Worm (Caenorhabditis elegans) whole organism, early embryonic: ENCODE measurements around the gene sdz-20.

Experiments used
- B0310.2 ChIP-seq: sonication (generic microtip); optimal IDR thresholded peaks from 2 replicates; lab custom pipeline; 2016; ENCODE audit warnings: mild to moderate bottlenecking, missing genetic modification characterization, missing compliant biosample characterization
- F13C5.2 ChIP-seq: sonication (generic microtip); optimal IDR thresholded peaks from 2 replicates; lab custom pipeline; 2017; ENCODE audit warnings: mild to moderate bottlenecking, missing genetic modification characterization, inconsistent platforms, missing compliant biosample characterization
- aly-1 ChIP-seq: sonication (generic microtip); optimal IDR thresholded peaks from 2 replicates; lab custom pipeline; 2016; ENCODE audit warnings: missing genetic modification characterization, missing compliant biosample characterization
- ama-1 ChIP-seq: fragments of 150-350 bp; optimal IDR thresholded peaks from 2 replicates; lab custom pipeline; 2014
- ceh-13 ChIP-seq: fragments of 200-800 bp; sonication (Bioruptor generic); optimal IDR thresholded peaks from 2 replicates; lab custom pipeline; 2018; ENCODE audit warnings: mild to moderate bottlenecking, missing genetic modification characterization, missing compliant biosample characterization
- ceh-36 ChIP-seq: sonication (generic microtip); optimal IDR thresholded peaks from 2 replicates; lab custom pipeline; 2016; ENCODE audit warnings: missing genetic modification characterization, inconsistent platforms, missing compliant biosample characterization
- ets-7 ChIP-seq: sonication (generic microtip); optimal IDR thresholded peaks from 2 replicates; lab custom pipeline; 2016; ENCODE audit warnings: missing genotype, missing genetic modification characterization, missing compliant biosample characterization
- flt-1 ChIP-seq: fragments of 200-800 bp; sonication (Bioruptor generic); IDR thresholded peaks from 2 replicates; pipeline ENCODE4 v1.3.6; 2022; ENCODE audit warnings: missing genetic modification characterization, missing compliant biosample characterization
- hmbx-1 ChIP-seq: sonication (generic microtip); optimal IDR thresholded peaks from 2 replicates; lab custom pipeline; 2016; ENCODE audit warnings: mild to moderate bottlenecking, missing genetic modification characterization, missing compliant biosample characterization
- hmg-4 ChIP-seq: fragments of 200-800 bp; sonication (Bioruptor generic); optimal IDR thresholded peaks from 2 replicates; lab custom pipeline; 2018; ENCODE audit warnings: mild to moderate bottlenecking, missing genetic modification characterization, missing compliant biosample characterization
- hnd-1 ChIP-seq: sonication (generic microtip); optimal IDR thresholded peaks from 2 replicates; lab custom pipeline; 2016; ENCODE audit warnings: missing genetic modification characterization, missing compliant biosample characterization
- pes-1 ChIP-seq: fragments of 200-800 bp; sonication (Bioruptor generic); IDR thresholded peaks from 2 replicates; pipeline ENCODE4 v1.3.6; 2022; ENCODE audit warnings: missing genetic modification reagents, missing genetic modification characterization, missing compliant biosample characterization
- scrt-1 ChIP-seq: fragments of 200-800 bp; sonication (Bioruptor generic); IDR thresholded peaks from 2 replicates; pipeline ENCODE4 v1.3.6; 2022; ENCODE audit warnings: missing genetic modification characterization, missing compliant biosample characterization
- sea-1 ChIP-seq: fragments of 200-800 bp; sonication (Bioruptor generic); conservative IDR thresholded peaks from 2 replicates; pipeline ENCODE4 v1.3.6; 2022; ENCODE audit warnings: missing genetic modification characterization, missing compliant biosample characterization
- tbx-11 ChIP-seq: fragments of 200-800 bp; sonication (Bioruptor generic); IDR thresholded peaks from 2 replicates; pipeline ENCODE4 v1.3.6; 2022; ENCODE audit warnings: missing genetic modification characterization, missing compliant biosample characterization
- tbx-37 ChIP-seq: fragments of 200-800 bp; sonication (Bioruptor generic); conservative IDR thresholded peaks from 2 replicates; pipeline ENCODE4 v1.3.6; 2022; ENCODE audit warnings: missing genetic modification reagents, missing genetic modification characterization, missing compliant biosample characterization
- tra-4 ChIP-seq: sonication (generic microtip); optimal IDR thresholded peaks from 2 replicates; lab custom pipeline; 2017; ENCODE audit warnings: missing genetic modification characterization, missing compliant biosample characterization

The sdz-20 gene

DNA sequence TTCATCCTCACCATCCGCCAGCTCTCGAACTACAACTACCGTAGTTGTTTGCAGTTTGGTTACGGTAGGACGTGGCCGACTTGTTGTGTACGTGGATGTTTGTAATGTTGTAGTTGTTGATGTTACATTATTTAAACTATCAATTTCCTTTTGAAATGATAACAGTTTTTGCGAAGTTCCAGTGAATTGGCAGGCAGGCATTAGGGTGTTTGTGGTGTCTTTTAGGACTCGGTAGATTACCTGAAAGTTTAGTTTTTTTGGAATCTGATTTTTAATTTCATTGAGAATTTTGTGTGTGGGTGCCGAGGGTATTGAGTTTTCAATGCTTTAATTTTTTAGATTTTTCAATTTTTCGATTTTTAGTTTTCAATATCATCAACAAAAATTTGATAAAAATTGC is 11.3 kb upstream of the sdz-20 start, which contains the start of gene F53A2.11:
F53A2.11 (minus strand) TSS at position 101 of the 400 bp plus-strand sequence.
- TF ChIP-seq hmbx-1 (tag; lab: Kevin White, UChicago): no peak
- no peak for TF ChIP-seq tbx-37
- TF ChIP-seq ceh-36 (tag; lab: Kevin White, UChicago): no peak

DNA sequence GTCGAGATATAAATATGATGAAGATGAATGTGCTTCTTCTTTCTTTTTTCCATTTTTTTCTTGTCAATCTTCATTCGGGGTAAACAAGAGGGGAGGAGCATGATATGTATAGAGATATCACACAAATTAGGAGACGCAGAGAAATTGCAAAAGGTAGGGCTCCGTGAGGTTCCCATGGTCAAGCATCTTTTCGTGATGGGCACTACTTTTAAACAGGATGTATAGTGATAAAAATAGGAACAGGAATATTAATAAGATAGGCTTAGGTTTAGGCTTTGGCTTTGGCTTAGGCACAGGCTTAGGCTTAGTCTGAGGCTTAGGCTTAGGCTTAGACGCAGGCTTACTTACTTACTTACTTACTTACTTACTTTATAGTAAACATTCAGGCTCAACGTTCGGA is 9.1 kb upstream of the sdz-20 start, which contains the start of gene F53A2.1:
F53A2.1 (minus strand) TSS at position 101 of the 400 bp plus-strand sequence.
- TF ChIP-seq flt-1: no peak
- no peak for TF ChIP-seq sea-1 (GFP tag; lab: Robert Waterston, UW)
- no peak for TF ChIP-seq F13C5.2 (tag; lab: Kevin White, UChicago)

DNA sequence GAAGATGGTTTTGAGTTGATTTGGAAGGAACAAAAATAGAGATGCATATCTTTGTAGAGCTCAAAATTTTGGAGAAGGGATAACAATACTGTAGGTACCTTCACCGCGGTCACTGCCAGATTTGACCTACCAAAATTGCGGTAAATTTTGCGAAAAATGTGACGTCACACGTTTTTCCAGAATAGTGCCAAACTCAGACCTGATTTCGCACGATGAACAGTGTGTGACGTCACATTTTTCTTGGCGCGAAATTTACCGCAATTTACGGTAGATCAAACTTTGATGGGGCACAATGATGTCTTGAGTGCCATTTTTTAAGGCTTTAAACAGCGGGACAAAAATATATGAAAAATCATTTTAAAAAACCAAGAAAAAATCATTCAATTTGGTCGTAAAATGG is 4.9 kb upstream of the sdz-20 start:
- no peak for TF ChIP-seq F13C5.2 (tag; lab: Kevin White, UChicago)
- no peak for TF ChIP-seq aly-1
- no peak for TF ChIP-seq B0310.2 (tag; lab: Kevin White, UChicago)
- no peak for TF ChIP-seq scrt-1 (GFP tag; lab: Robert Waterston, UW)
- TF ChIP-seq ceh-13 (GFP tag; lab: Kevin White, UChicago): no peak
- no peak for TF ChIP-seq pes-1 (GFP tag; lab: Robert Waterston, UW)
- no peak for TF ChIP-seq hmbx-1 (tag; lab: Kevin White, UChicago)

DNA sequence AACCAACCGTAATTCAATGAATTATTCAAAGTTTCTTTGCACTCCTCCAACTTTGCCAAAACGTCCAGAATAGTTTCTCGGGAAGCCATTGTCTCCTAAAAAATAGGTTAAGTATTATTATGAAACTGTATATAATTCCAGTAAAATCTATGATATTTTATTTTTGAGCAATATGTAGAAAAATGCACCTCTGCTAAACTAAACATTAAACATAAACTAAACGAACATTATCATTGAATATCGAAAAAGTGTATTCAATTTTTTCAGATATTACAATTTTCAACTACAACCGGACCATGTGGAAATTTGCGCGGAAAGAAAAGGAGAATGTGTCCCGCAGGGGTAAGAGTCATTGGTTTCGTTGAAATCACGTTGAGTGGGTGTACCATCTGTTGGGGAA is 5.8 kb downstream of the sdz-20 start, which contains the start of gene F53A2.3:
F53A2.3 (minus strand) TSS at position 101 of the 400 bp plus-strand sequence.
- TF ChIP-seq aly-1 (no peak), hmbx-1 (tag; lab: Kevin White, UChicago) (no peak), tbx-11 (GFP tag; lab: Robert Waterston, UW) (no peak), tra-4 (tag; lab: Kevin White, UChicago) (no peak), ama-1 (lab: Kevin White, UChicago) (no peak), F13C5.2 (tag; lab: Kevin White, UChicago) (no peak), sea-1 (GFP tag; lab: Robert Waterston, UW) (no peak), flt-1 (no peak), ceh-13 (GFP tag; lab: Kevin White, UChicago) (no peak), B0310.2 (tag; lab: Kevin White, UChicago) (no peak), ceh-36 (tag; lab: Kevin White, UChicago) (no peak), pes-1 (GFP tag; lab: Robert Waterston, UW) (no peak), tbx-37 (no peak), scrt-1 (GFP tag; lab: Robert Waterston, UW) (no peak), ets-7 (no peak), hmg-4 (GFP tag; lab: Kevin White, UChicago) (no peak), hnd-1 (tag; lab: Kevin White, UChicago) (no peak)

DNA sequence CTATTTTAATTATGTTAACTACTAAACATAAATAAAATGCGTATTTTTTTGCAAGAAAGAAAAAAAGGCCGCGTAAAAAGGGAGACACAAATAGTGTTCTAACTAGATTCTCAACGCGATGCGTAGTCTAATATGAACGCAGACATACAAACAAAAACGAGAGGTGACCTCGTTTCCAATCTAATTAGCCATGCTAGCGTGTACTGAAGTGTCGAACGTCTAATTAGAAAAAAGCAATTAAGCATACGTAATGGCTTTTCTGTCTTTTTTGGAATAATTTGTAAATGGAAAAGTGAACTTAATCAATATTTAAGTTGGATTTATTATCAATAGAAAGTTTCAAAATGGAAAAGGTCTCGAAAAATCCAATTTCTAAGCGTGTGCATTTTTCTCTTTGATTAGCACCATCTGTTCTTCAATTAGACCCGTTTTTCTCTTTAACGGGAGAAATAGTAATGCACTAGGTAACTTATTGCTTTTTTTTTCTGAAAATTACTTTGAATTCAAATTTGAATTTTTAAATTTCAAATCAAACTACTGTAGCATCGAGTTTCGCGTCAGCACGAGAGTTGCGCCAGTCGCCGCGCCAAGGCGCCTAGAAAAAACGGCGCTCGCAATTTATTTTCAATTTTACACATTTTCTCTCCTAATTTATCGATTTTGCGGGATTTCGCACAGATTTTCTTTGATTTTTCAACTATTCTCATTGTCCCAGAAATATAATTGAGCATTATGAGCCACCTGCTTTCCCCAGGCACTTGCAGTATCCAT is 6.8 kb downstream of the sdz-20 start:
- TF ChIP-seq scrt-1 (GFP tag; lab: Robert Waterston, UW): no peak
- no peak for TF ChIP-seq flt-1
- TF ChIP-seq tbx-11 (GFP tag; lab: Robert Waterston, UW): no peak
- TF ChIP-seq ets-7: no peak
- no peak for TF ChIP-seq pes-1 (GFP tag; lab: Robert Waterston, UW)
- no peak for TF ChIP-seq hnd-1 (tag; lab: Kevin White, UChicago)
- TF ChIP-seq tra-4 (tag; lab: Kevin White, UChicago): no peak
- no peak for TF ChIP-seq tbx-37
- no peak for TF ChIP-seq ama-1 (lab: Kevin White, UChicago)
- no peak for TF ChIP-seq F13C5.2 (tag; lab: Kevin White, UChicago)
- TF ChIP-seq aly-1: no peak

DNA sequence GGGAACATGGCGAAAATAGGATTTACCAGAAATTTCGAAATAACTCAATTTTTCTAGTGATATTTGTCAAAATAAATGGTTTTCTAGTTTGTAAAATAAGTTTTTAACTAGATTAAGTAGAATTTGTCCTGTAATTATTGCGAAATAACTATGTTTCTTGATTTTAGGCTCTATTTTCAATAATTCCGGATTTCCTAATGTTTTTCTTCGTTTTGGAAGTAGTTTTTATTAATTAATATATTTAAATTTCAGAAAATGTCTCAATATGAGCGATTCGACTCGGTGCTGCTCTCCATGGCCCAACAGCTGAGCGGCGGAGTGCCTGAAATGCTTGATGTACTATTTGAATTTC is 7.4 kb downstream of the sdz-20 start, which contains the start of gene nud-1:
nud-1 (plus strand) TSS at position 253 of the 352 bp plus-strand sequence.
- no peak for TF ChIP-seq B0310.2 (tag; lab: Kevin White, UChicago)

DNA sequence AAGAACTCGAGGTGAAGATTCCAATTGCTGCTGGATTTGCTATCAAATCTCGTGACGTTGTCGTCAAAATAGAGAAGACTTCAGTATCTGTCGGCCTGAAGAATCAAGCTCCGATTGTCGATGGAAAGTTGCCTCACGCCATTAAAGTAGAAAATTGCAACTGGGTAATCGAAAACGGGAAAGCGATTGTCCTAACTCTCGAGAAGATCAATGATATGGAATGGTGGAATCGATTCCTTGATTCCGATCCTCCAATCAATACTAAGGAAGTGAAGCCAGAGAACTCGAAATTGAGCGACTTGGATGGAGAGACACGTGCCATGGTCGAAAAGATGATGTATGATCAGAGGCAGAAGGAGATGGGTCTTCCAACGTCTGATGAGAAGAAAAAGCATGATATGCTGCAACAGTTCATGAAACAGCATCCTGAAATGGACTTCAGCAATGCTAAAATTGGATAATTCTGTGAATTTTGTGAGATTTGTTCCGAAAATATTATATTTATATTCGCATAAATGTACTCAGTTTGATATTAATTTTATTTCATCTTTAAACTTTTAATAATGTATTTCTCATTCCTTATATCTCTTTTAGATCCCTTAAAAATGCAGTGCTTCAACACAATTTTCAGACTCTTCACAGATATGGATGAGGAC is 8.4 kb downstream of the sdz-20 start, which contains the start of gene dro-1:
dro-1 (plus strand) TSS at position 606 of the 656 bp plus-strand sequence.
- TF ChIP-seq hnd-1 (tag; lab: Kevin White, UChicago) (no peak), ceh-13 (GFP tag; lab: Kevin White, UChicago) (no peak), scrt-1 (GFP tag; lab: Robert Waterston, UW) (no peak), F13C5.2 (tag; lab: Kevin White, UChicago) (no peak), sea-1 (GFP tag; lab: Robert Waterston, UW) (no peak), B0310.2 (tag; lab: Kevin White, UChicago) (no peak), aly-1 (no peak), pes-1 (GFP tag; lab: Robert Waterston, UW) (no peak), ets-7 (no peak)

DNA sequence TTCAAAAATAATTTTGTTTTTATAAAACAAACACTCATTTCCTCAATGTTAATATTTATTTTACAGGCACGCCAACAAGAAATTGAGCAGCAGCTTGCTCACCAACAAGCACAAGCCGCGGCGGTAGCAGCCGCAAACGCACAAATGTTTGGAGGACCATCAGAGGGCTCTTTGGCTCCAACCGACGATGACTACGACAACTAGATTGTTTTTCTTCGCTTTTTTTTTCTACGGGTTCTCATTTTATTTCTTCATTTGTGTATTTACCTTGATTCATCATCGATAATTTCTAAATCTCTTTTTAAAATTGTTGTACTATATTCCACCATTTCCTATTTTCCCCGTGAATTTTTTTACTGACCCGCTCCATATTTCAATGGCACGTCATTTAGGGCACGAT is 9.3 kb downstream of the sdz-20 start, which contains the start of gene ife-1:
ife-1 (plus strand) TSS at position 301 of the 400 bp plus-strand sequence.
- TF ChIP-seq flt-1: no peak
- TF ChIP-seq hmbx-1 (tag; lab: Kevin White, UChicago): no peak
- no peak for TF ChIP-seq ceh-36 (tag; lab: Kevin White, UChicago)
- TF ChIP-seq aly-1: no peak
- TF ChIP-seq F13C5.2 (tag; lab: Kevin White, UChicago): no peak
- no peak for TF ChIP-seq pes-1 (GFP tag; lab: Robert Waterston, UW)
- no peak for TF ChIP-seq ama-1 (lab: Kevin White, UChicago)
- no peak for TF ChIP-seq tra-4 (tag; lab: Kevin White, UChicago)
- TF ChIP-seq hmg-4 (GFP tag; lab: Kevin White, UChicago): no peak
- no peak for TF ChIP-seq B0310.2 (tag; lab: Kevin White, UChicago)
